Worm (Caenorhabditis elegans) whole organism, L4 larva: ENCODE measurements around the gene bus-12.

ENCODE experiments used
- F37D6.2 ChIP-seq: sonication (generic microtip); optimal IDR thresholded peaks from 2 replicates; lab custom pipeline; 2016; ENCODE audit warnings: mild to moderate bottlenecking, missing genetic modification characterization, missing compliant biosample characterization
- R02D3.7 ChIP-seq: fragments of 150-350 bp; sonication (generic microtip); optimal IDR thresholded peaks from 3 replicates; lab custom pipeline; 2014; ENCODE audit warnings: missing biosample characterization, missing genetic modification characterization
- Y5F2A.4 ChIP-seq: fragments of 200-800 bp; sonication (Bioruptor generic); optimal IDR thresholded peaks from 2 replicates; lab custom pipeline; 2018; ENCODE audit warnings: mild to moderate bottlenecking, missing genetic modification characterization, missing compliant biosample characterization
- ZK337.2 ChIP-seq: fragments of 200-800 bp; sonication (Bioruptor generic); IDR thresholded peaks from 2 replicates; pipeline ENCODE4 v1.3.6; 2022; ENCODE audit warnings: missing genetic modification reagents, missing genetic modification characterization, missing compliant biosample characterization
- aha-1 ChIP-seq: fragments of 150-350 bp; peaks from one replicate; lab custom pipeline; 2014; ENCODE audit warnings: missing biosample characterization, missing genetic modification characterization
- ama-1 ChIP-seq: fragments of 150-350 bp; optimal IDR thresholded peaks from 2 replicates; lab custom pipeline; 2014; ENCODE audit warnings: inconsistent platforms, mixed read lengths
- attf-4 ChIP-seq: sonication (generic microtip); optimal IDR thresholded peaks from 3 replicates; lab custom pipeline; 2017; ENCODE audit warnings: missing biosample characterization, missing genetic modification characterization
- ceh-32 ChIP-seq: sonication (generic microtip); optimal IDR thresholded peaks from 2 replicates; lab custom pipeline; 2016; ENCODE audit warnings: mild to moderate bottlenecking, missing genetic modification characterization, missing compliant biosample characterization; ENCODE audit not compliant: poor library complexity
- ceh-44 ChIP-seq: fragments of 200-800 bp; sonication (Bioruptor generic); IDR thresholded peaks from 2 replicates; pipeline ENCODE4 v1.3.6; 2022; ENCODE audit warnings: missing genetic modification reagents, missing genetic modification characterization, missing compliant biosample characterization
- cey-2 ChIP-seq: sonication (generic microtip); optimal IDR thresholded peaks from 3 replicates; lab custom pipeline; 2017; ENCODE audit warnings: missing genetic modification characterization, mild to moderate bottlenecking, missing compliant biosample characterization, antibody characterized with exemption, borderline replicate concordance; ENCODE audit not compliant: insufficient read depth
- ctbp-1 ChIP-seq: fragments of 200-800 bp; sonication (Bioruptor generic); IDR thresholded peaks from 2 replicates; pipeline ENCODE4 v1.3.6; 2022; ENCODE audit warnings: missing genetic modification reagents, missing genetic modification characterization, missing compliant biosample characterization
- daf-19 ChIP-seq: fragments of 200-800 bp; sonication (Bioruptor generic); conservative IDR thresholded peaks from 2 replicates; pipeline ENCODE4 v1.3.6; 2022; ENCODE audit warnings: missing genetic modification characterization, missing compliant biosample characterization
- dpl-1 ChIP-seq: fragments of 150-350 bp; optimal IDR thresholded peaks from 2 replicates; lab custom pipeline; 2014; ENCODE audit warnings: missing biosample characterization, missing genetic modification reagents, missing genetic modification characterization
- dve-1 ChIP-seq: sonication (generic microtip); optimal IDR thresholded peaks from 2 replicates; lab custom pipeline; 2017; ENCODE audit warnings: antibody characterized with exemption, mild to moderate bottlenecking, missing genetic modification characterization, missing compliant biosample characterization; ENCODE audit not compliant: insufficient read depth
- hif-1 ChIP-seq, 2 experiments: sonication (generic microtip); optimal IDR thresholded peaks; 2 replicates each; lab custom pipeline; 2016 to 2017; ENCODE audit warnings: missing compliant biosample characterization in 2 of 2, missing genetic modification characterization in 2 of 2, missing genetic modification reagents in 2 of 2, missing genotype in 2 of 2, mild to moderate bottlenecking in 1 of 2
- lin-1 ChIP-seq: fragments of 200-800 bp; sonication (Bioruptor generic); IDR thresholded peaks from 2 replicates; pipeline ENCODE4 v1.3.6; 2022; ENCODE audit warnings: missing genetic modification reagents, missing genetic modification characterization, missing compliant biosample characterization
- lin-13 ChIP-seq: fragments of 150-350 bp; optimal IDR thresholded peaks from 2 replicates; lab custom pipeline; 2014; ENCODE audit warnings: missing biosample characterization, missing genetic modification reagents, missing genetic modification characterization
- lin-15B ChIP-seq: fragments of 150-350 bp; sonication (generic microtip); optimal IDR thresholded peaks from 3 replicates; lab custom pipeline; 2014; ENCODE audit warnings: missing biosample characterization, missing genetic modification characterization
- lin-38 ChIP-seq: fragments of 200-800 bp; sonication (Bioruptor generic); IDR thresholded peaks from 2 replicates; pipeline ENCODE4 v1.3.6; 2022; ENCODE audit warnings: missing genetic modification reagents, missing genetic modification characterization, missing compliant biosample characterization
- lin-39 ChIP-seq: fragments of 150-350 bp; optimal IDR thresholded peaks from 2 replicates; lab custom pipeline; 2014; ENCODE audit warnings: missing biosample characterization, missing genetic modification reagents, missing genetic modification characterization
- lsy-2 ChIP-seq, 2 experiments: fragments of 150-350 bp in 1 of 2; sonication (generic microtip) in 1 of 2; optimal IDR thresholded peaks; 2 replicates each; lab custom pipeline; 2014 to 2017; ENCODE audit warnings: missing biosample characterization in 2 of 2, missing genetic modification characterization in 2 of 2
- madf-5 ChIP-seq, 2 experiments: fragments of 200-800 bp; sonication (Bioruptor generic); IDR thresholded peaks; 2 replicates each; pipeline ENCODE4 v1.3.6; 2022; ENCODE audit warnings: missing compliant biosample characterization in 2 of 2, missing genetic modification characterization in 2 of 2
- mdt-29 ChIP-seq: fragments of 200-800 bp; sonication (Bioruptor generic); IDR thresholded peaks from 2 replicates; pipeline ENCODE4 v1.3.6; 2022; ENCODE audit warnings: missing genetic modification reagents, missing genetic modification characterization, missing compliant biosample characterization
- mep-1 ChIP-seq: fragments of 150-350 bp; sonication (generic microtip); optimal IDR thresholded peaks from 3 replicates; lab custom pipeline; 2014; ENCODE audit warnings: missing biosample characterization, missing genetic modification characterization
- mes-2 ChIP-seq: sonication (generic microtip); optimal IDR thresholded peaks from 2 replicates; lab custom pipeline; 2016; ENCODE audit warnings: missing genotype, mild to moderate bottlenecking, missing genetic modification characterization, missing compliant biosample characterization; ENCODE audit not compliant: poor library complexity, severe bottlenecking
- mxl-2 ChIP-seq: fragments of 200-800 bp; sonication (Bioruptor generic); conservative IDR thresholded peaks from 2 replicates; pipeline ENCODE4 v1.3.6; 2022; ENCODE audit warnings: missing genetic modification reagents, missing genetic modification characterization, missing compliant biosample characterization
- nhr-102 ChIP-seq: sonication (generic microtip); optimal IDR thresholded peaks from 2 replicates; lab custom pipeline; 2016; ENCODE audit warnings: mild to moderate bottlenecking, missing genetic modification characterization, moderate library complexity, missing compliant biosample characterization
- nhr-111 ChIP-seq: fragments of 200-800 bp; sonication (Bioruptor generic); optimal IDR thresholded peaks from 2 replicates; lab custom pipeline; 2018; ENCODE audit warnings: mild to moderate bottlenecking, missing genetic modification characterization, missing compliant biosample characterization
- nhr-237 ChIP-seq: sonication (generic microtip); optimal IDR thresholded peaks from 2 replicates; lab custom pipeline; 2017; ENCODE audit warnings: missing biosample characterization, missing genetic modification characterization
- nhr-41 ChIP-seq: fragments of 200-800 bp; sonication (Bioruptor generic); IDR thresholded peaks from 2 replicates; pipeline ENCODE4 v1.3.6; 2022; ENCODE audit warnings: missing genetic modification reagents, missing genetic modification characterization, missing compliant biosample characterization
- nhr-42 ChIP-seq: fragments of 200-800 bp; sonication (Bioruptor generic); IDR thresholded peaks from 2 replicates; pipeline ENCODE4 v1.3.6; 2022; ENCODE audit warnings: missing genetic modification characterization, missing compliant biosample characterization
- nhr-48 ChIP-seq: sonication (generic microtip); optimal IDR thresholded peaks from 2 replicates; lab custom pipeline; 2016; ENCODE audit warnings: mild to moderate bottlenecking, missing genetic modification characterization, missing compliant biosample characterization
- nhr-76 ChIP-seq: fragments of 150-350 bp; optimal IDR thresholded peaks from 2 replicates; lab custom pipeline; 2014; ENCODE audit warnings: missing biosample characterization, missing genetic modification characterization
- snpc-1.2 ChIP-seq: fragments of 200-800 bp; sonication (Bioruptor generic); IDR thresholded peaks from 2 replicates; pipeline ENCODE4 v1.3.6; 2022; ENCODE audit warnings: missing genetic modification reagents, missing genetic modification characterization, missing compliant biosample characterization
- snpc-4 ChIP-seq: fragments of 150-350 bp; optimal IDR thresholded peaks from 2 replicates; lab custom pipeline; 2014; ENCODE audit warnings: missing biosample characterization, missing genetic modification characterization
- spr-1 ChIP-seq: sonication (generic microtip); optimal IDR thresholded peaks from 2 replicates; lab custom pipeline; 2016; ENCODE audit warnings: mild to moderate bottlenecking, missing genetic modification characterization, missing compliant biosample characterization
- tag-97 ChIP-seq: fragments of 200-800 bp; sonication (Bioruptor generic); IDR thresholded peaks from 2 replicates; pipeline ENCODE4 v1.3.6; 2022; ENCODE audit warnings: missing genetic modification characterization, missing compliant biosample characterization
- tra-1 ChIP-seq: fragments of 200-800 bp; sonication (Bioruptor generic); IDR thresholded peaks from 2 replicates; pipeline ENCODE4 v1.3.6; 2022; ENCODE audit warnings: missing genetic modification reagents, missing genetic modification characterization, missing compliant biosample characterization
- unc-62 ChIP-seq, 3 experiments: fragments of 150-350 bp in 1 of 3; sonication (generic microtip); optimal IDR thresholded peaks in 2 of 3; peaks in 1 of 3; 1 replicate in 1 of 3; 2 replicates in 2 of 3; lab custom pipeline; 2014 to 2017; ENCODE audit warnings: missing biosample characterization in 3 of 3, missing genetic modification characterization in 3 of 3, missing genetic modification reagents in 3 of 3, missing genotype in 1 of 3
- zag-1 ChIP-seq: fragments of 150-350 bp; optimal IDR thresholded peaks from 2 replicates; lab custom pipeline; 2014; ENCODE audit warnings: missing biosample characterization, missing genetic modification characterization
- zfp-3 ChIP-seq: fragments of 200-800 bp; sonication (Bioruptor generic); conservative IDR thresholded peaks from 2 replicates; pipeline ENCODE4 v1.3.6; 2022; ENCODE audit warnings: missing genetic modification reagents, missing genetic modification characterization, missing compliant biosample characterization
- zip-2 ChIP-seq: fragments of 150-350 bp; optimal IDR thresholded peaks from 2 replicates; lab custom pipeline; 2014; ENCODE audit warnings: missing biosample characterization, missing genetic modification characterization
- ztf-7 ChIP-seq: fragments of 150-350 bp; optimal IDR thresholded peaks from 2 replicates; lab custom pipeline; 2014; ENCODE audit warnings: missing biosample characterization, missing genetic modification characterization

Gene bus-12

ce11 chrIV:13282778-13283177 is 26.8 kb downstream of the bus-12 start, which contains the start of gene cpsf-3:
Gene cpsf-3, minus strand, starts transcription at chrIV:13282878.
- TF ChIP-seq spr-1 (tag; lab: Kevin White, UChicago), result no peak
- no peak for TF ChIP-seq lin-39 (tag; lab: Kevin White, UChicago)
- peak in 1 of 2 experiments; percentile 22 for TF ChIP-seq unc-62 (GFP tag; optimal IDR thresholded peaks at IDR 0.05 in 1 of 2; lab: Kevin White, UChicago)
- no peak for TF ChIP-seq unc-62 (tag; optimal IDR thresholded peaks at IDR 0.05; lab: Kevin White, UChicago)

- TF ChIP-seq mep-1, result peak; percentile 11
- peak; percentile 90 for TF ChIP-seq mes-2 (tag; lab: Kevin White, UChicago)
- TF ChIP-seq nhr-76 (tag; lab: Kevin White, UChicago), result no peak
- TF ChIP-seq mdt-29 (GFP tag; lab: Robert Waterston, UW), result no peak
- peak; percentile 8 for TF ChIP-seq dve-1
- peak in 1 of 2 experiments; percentile 45 for TF ChIP-seq lsy-2 (tag; optimal IDR thresholded peaks at IDR 0.05; lab: Kevin White, UChicago)
- TF ChIP-seq dpl-1 (GFP tag; lab: Kevin White, UChicago), result peak; percentile 44
- peak in 1 of 2 experiments; percentile 64 for TF ChIP-seq hif-1 (tag; optimal IDR thresholded peaks at IDR 0.05; lab: Kevin White, UChicago)
- peak; percentile 31 for TF ChIP-seq aha-1 (tag; lab: Kevin White, UChicago)
- TF ChIP-seq nhr-41 (GFP tag; lab: Robert Waterston, UW), result no peak
- no peak for TF ChIP-seq tra-1 (GFP tag; lab: Robert Waterston, UW)
- peak; percentile 37; the same call in 1 of the 2 replicates for TF ChIP-seq lin-38
Measured at ce11 chrIV:13289321-13289720, 33.3 kb downstream of the bus-12 start, which contains the start of gene Y67H2A.10. Gene Y67H2A.10, minus strand, starts transcription at chrIV:13289504.

DNA sequence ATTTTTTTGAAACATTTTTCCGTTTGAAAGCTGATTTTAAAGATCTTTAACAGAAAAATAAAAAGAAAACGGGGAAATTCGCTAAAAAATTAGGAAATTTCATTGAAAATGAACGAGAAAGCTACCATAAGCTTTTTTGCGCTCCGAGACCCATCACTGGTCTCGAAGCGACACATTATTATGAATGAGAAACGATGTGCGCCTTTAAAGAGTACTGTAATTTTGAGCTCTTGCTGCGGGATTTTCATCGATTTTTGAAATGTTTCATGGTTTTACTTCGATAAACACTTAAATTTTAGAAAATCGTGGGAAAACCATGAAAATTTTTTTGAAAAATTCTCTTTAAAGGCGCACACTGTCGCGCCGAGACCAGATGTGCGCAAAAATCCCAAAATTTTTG is 34.3 kb downstream of the bus-12 start:
- TF ChIP-seq ceh-32 (tag; lab: Kevin White, UChicago), result no peak
- TF ChIP-seq nhr-237 (tag; lab: Kevin White, UChicago), result no peak
- 0 out of 2 replicates have a peak, but pooled peaks have one; percentile 7 for TF ChIP-seq snpc-1.2 (GFP tag; lab: Robert Waterston, UW)
- no peak for TF ChIP-seq zfp-3 (GFP tag; lab: Robert Waterston, UW)
- TF ChIP-seq daf-19 (GFP tag; lab: Robert Waterston, UW), result no peak
- no peak for TF ChIP-seq mep-1
- TF ChIP-seq lsy-2 (tag; optimal IDR thresholded peaks at IDR 0.05; lab: Kevin White, UChicago), result no peak
- TF ChIP-seq ceh-44 (GFP tag; lab: Robert Waterston, UW), result no peak
- no peak for TF ChIP-seq lin-15B (tag; lab: Kevin White, UChicago)

DNA sequence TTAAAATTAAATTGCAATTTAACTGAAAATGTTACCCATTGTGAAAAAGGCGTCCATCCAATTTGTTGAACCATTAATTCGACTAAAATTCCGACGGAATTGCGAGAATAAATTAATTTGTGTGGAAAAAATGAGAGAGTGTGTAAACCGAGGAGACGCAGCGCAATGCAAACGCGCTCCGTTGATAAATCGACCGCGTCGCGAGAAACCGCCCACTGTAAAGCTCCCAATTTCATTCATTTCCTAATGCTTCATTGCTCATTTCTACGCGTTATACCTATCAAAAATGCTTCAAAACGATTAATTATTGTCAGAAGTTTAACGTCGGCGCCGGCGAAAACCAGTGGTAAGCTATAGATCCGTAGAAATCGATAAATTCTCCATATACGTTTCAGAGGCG is 41.8 kb downstream of the bus-12 start, which contains the start of the genes Y67H2A.2 and micu-1:
Gene Y67H2A.2 (minus strand): TSS at position 74 of the 400 bp plus-strand sequence.
Gene micu-1 (plus strand): TSS at position 181 of the 400 bp plus-strand sequence.
- TF ChIP-seq zip-2, result no peak
- peak; percentile 85 for TF ChIP-seq ztf-7 (tag; lab: Kevin White, UChicago)
- 0 out of 2 replicates have a peak, but pooled peaks have one; percentile 42 for TF ChIP-seq ctbp-1 (GFP tag; lab: Robert Waterston, UW)
- no peak for TF ChIP-seq madf-5 (GFP tag; IDR thresholded peaks at IDR 0.05; lab: Robert Waterston, UW)
- TF ChIP-seq nhr-111 (GFP tag; lab: Kevin White, UChicago), result no peak
- TF ChIP-seq mes-2 (tag; lab: Kevin White, UChicago), result peak; percentile 83
- TF ChIP-seq R02D3.7 (tag; lab: Kevin White, UChicago), result no peak
- TF ChIP-seq Y5F2A.4 (GFP tag; lab: Kevin White, UChicago), result no peak
- peak; percentile 16 for TF ChIP-seq nhr-48 (tag; lab: Kevin White, UChicago)
- no peak for TF ChIP-seq lin-39 (tag; lab: Kevin White, UChicago)
- no peak for TF ChIP-seq ama-1
- TF ChIP-seq dpl-1 (GFP tag; lab: Kevin White, UChicago), result peak; percentile 40
- TF ChIP-seq aha-1 (tag; lab: Kevin White, UChicago), result peak; percentile 98
- no peak for TF ChIP-seq tag-97 (GFP tag; lab: Robert Waterston, UW)
- TF ChIP-seq zag-1 (tag; lab: Kevin White, UChicago), result no peak
- TF ChIP-seq nhr-42 (GFP tag; lab: Robert Waterston, UW), result no peak
- TF ChIP-seq F37D6.2 (tag; lab: Kevin White, UChicago), result peak; percentile 5
- peak; percentile 0 for TF ChIP-seq lin-13 (GFP tag; lab: Kevin White, UChicago)
- TF ChIP-seq ZK337.2 (GFP tag; lab: Robert Waterston, UW), result no peak
- no peak for TF ChIP-seq snpc-4 (tag; lab: Kevin White, UChicago)
- TF ChIP-seq zfp-3 (GFP tag; lab: Robert Waterston, UW), result peak; percentile 25; the same call in 1 of the 2 replicates
- no peak for TF ChIP-seq mdt-29 (GFP tag; lab: Robert Waterston, UW)
- no peak for TF ChIP-seq cey-2 (tag; lab: Kevin White, UChicago)
- no peak for TF ChIP-seq attf-4
- TF ChIP-seq dve-1, result peak; percentile 31
- peak; percentile 45 for TF ChIP-seq nhr-102
- no peak for TF ChIP-seq lin-1
- TF ChIP-seq mxl-2 (GFP tag; lab: Robert Waterston, UW), result no peak
